Fruit fly (Drosophila melanogaster): Measurements from ENCODE around the gene Ugt304A1.

Ugt304A1 gene

dm6 chr3R:11219883-11220282 is 44.7 kb upstream of the Ugt304A1 start, which contains the start of gene CG6689 (continued):
- TF ChIP-seq CG10565 (GFP tag; optimal IDR thresholded peaks at IDR 0.05) = no peak
- no peak for TF ChIP-seq cas (GFP tag; IDR thresholded peaks at IDR 0.05)
- no peak for TF ChIP-seq vnd (GFP tag; IDR thresholded peaks at IDR 0.05; ENCODE audit: partially characterized antibody)
- TF ChIP-seq pnt (GFP tag; optimal IDR thresholded peaks at IDR 0.05) = no peak
- no peak for TF ChIP-seq CG32532 (GFP tag; IDR thresholded peaks at IDR 0.05)
- no peak for TF ChIP-seq CG1529 (GFP tag; optimal IDR thresholded peaks at IDR 0.05)
- TF ChIP-seq Drgx (GFP tag; IDR thresholded peaks at IDR 0.05) = no peak
- no peak for TF ChIP-seq Oaz (GFP tag; IDR thresholded peaks at IDR 0.05)
- TF ChIP-seq pan (optimal IDR thresholded peaks at IDR 0.05) = no peak
- no peak for TF ChIP-seq pan (GFP tag; optimal IDR thresholded peaks at IDR 0.05 in 1 of 2, IDR thresholded peaks at IDR 0.05 in 1 of 2)
- peak; percentile 31 for TF ChIP-seq BEAF-32 (GFP tag; optimal IDR thresholded peaks at IDR 0.05)
- TF ChIP-seq sna (GFP tag; IDR thresholded peaks at IDR 0.05; ENCODE audit: partially characterized antibody) = no peak
- no peak for TF ChIP-seq crol (GFP tag; IDR thresholded peaks at IDR 0.05)
- no peak for TF ChIP-seq caup (GFP tag; optimal IDR thresholded peaks at IDR 0.05; ENCODE audit: severe bottlenecking)
- peak; percentile 64 for TF ChIP-seq HmgZ (tag; optimal IDR thresholded peaks at IDR 0.05)
- no peak for TF ChIP-seq mirr (GFP tag; optimal IDR thresholded peaks at IDR 0.05)
- 0 out of 2 replicates have a peak, but pooled peaks have one; percentile 28 for TF ChIP-seq inv (GFP tag; IDR thresholded peaks at IDR 0.05; ENCODE audit: partially characterized antibody)
- TF ChIP-seq D19B (GFP tag; optimal IDR thresholded peaks at IDR 0.05) = no peak
- TF ChIP-seq sens-2 (GFP tag; IDR thresholded peaks at IDR 0.05) = no peak
- TF ChIP-seq lbe (GFP tag; optimal IDR thresholded peaks at IDR 0.05) = no peak
- TF ChIP-seq CG6791 (GFP tag; IDR thresholded peaks at IDR 0.05; ENCODE audit: partially characterized antibody) = no peak
- peak; percentile 21 for TF ChIP-seq scrt (GFP tag; optimal IDR thresholded peaks at IDR 0.05)
- TF ChIP-seq CG16779 (GFP tag; IDR thresholded peaks at IDR 0.05) = no peak
- no peak for TF ChIP-seq Trl (optimal IDR thresholded peaks at IDR 0.05)
- TF ChIP-seq Trl (GFP tag; optimal IDR thresholded peaks at IDR 0.05) = no peak
- TF ChIP-seq zen (tag; optimal IDR thresholded peaks at IDR 0.05) = no peak
- peak; percentile 10 for TF ChIP-seq Atf3 (GFP tag; optimal IDR thresholded peaks at IDR 0.05)
- TF ChIP-seq E2f2 (GFP tag; IDR thresholded peaks at IDR 0.05) = peak; percentile 77
- no peak for TF ChIP-seq Dip3 (GFP tag; optimal IDR thresholded peaks at IDR 0.05)
- TF ChIP-seq CG9437 (GFP tag; optimal IDR thresholded peaks at IDR 0.05) = no peak
- TF ChIP-seq ken (GFP tag; IDR thresholded peaks at IDR 0.05) = no peak
- no peak for TF ChIP-seq gsb (GFP tag; IDR thresholded peaks at IDR 0.05)
- no peak for TF ChIP-seq CG16863 (GFP tag; optimal IDR thresholded peaks at IDR 0.05)
- no peak for TF ChIP-seq stc (GFP tag; IDR thresholded peaks at IDR 0.05)
- TF ChIP-seq insv (GFP tag; optimal IDR thresholded peaks at IDR 0.05) = no peak
- no peak for TF ChIP-seq psq (GFP tag; optimal IDR thresholded peaks at IDR 0.05)
- TF ChIP-seq Fer3 (tag; optimal IDR thresholded peaks at IDR 0.05) = no peak
- TF ChIP-seq Jarid2 (GFP tag; optimal IDR thresholded peaks at IDR 0.05) = no peak
- TF ChIP-seq br (optimal IDR thresholded peaks at IDR 0.05) = no peak
- no peak for TF ChIP-seq CG12104 (GFP tag; optimal IDR thresholded peaks at IDR 0.05)
- TF ChIP-seq Opbp (GFP tag; IDR thresholded peaks at IDR 0.05; ENCODE audit: partially characterized antibody) = no peak
- TF ChIP-seq h (optimal IDR thresholded peaks at IDR 0.05) = no peak
- no peak for TF ChIP-seq CG10462 (GFP tag; optimal IDR thresholded peaks at IDR 0.05)
- no peak for TF ChIP-seq bab2 (GFP tag; optimal IDR thresholded peaks at IDR 0.05)
- no peak for TF ChIP-seq Abd-B (GFP tag; optimal IDR thresholded peaks at IDR 0.05)
- no peak for TF ChIP-seq slp2 (GFP tag; optimal IDR thresholded peaks at IDR 0.05)
- no peak for TF ChIP-seq dimm (GFP tag; IDR thresholded peaks at IDR 0.05)
- TF ChIP-seq Dek (tag; optimal IDR thresholded peaks at IDR 0.05) = peak; percentile 28
- no peak for TF ChIP-seq CG11504 (tag; optimal IDR thresholded peaks at IDR 0.05)
- TF ChIP-seq CG1647 (GFP tag; optimal IDR thresholded peaks at IDR 0.05) = no peak
- no peak for TF ChIP-seq CG16813 (GFP tag; IDR thresholded peaks at IDR 0.05; ENCODE audit: partially characterized antibody)
- peak; percentile 16 for TF ChIP-seq gem (tag; optimal IDR thresholded peaks at IDR 0.05)
- TF ChIP-seq tin (GFP tag; optimal IDR thresholded peaks at IDR 0.05) = no peak
